Worm (Caenorhabditis elegans): ENCODE data around the gene nlt-1.

nlt-1 gene

ce11 chrII:9976405-9976804, 24.5 kb downstream of the nlt-1 start, which contains the start of gene R53.8:
R53.8 (plus strand) TSS chrII:9976705.
- no peak for TF ChIP-seq ztf-18 (tag; optimal IDR thresholded peaks at IDR 0.05)
- TF ChIP-seq zim-3 (tag; optimal IDR thresholded peaks at IDR 0.05), result no peak
- no peak for TF ChIP-seq B0035.1 (tag; optimal IDR thresholded peaks at IDR 0.05)
- TF ChIP-seq ccch-3 (GFP tag; optimal IDR thresholded peaks at IDR 0.05), result no peak
- no peak for TF ChIP-seq ztf-26 (tag; optimal IDR thresholded peaks at IDR 0.05)
- no peak for TF ChIP-seq madf-10 (tag; optimal IDR thresholded peaks at IDR 0.05)
- no peak for TF ChIP-seq K12H6.12 (tag; optimal IDR thresholded peaks at IDR 0.05)
- no peak for TF ChIP-seq unc-130 (GFP tag; optimal IDR thresholded peaks at IDR 0.05)

ce11 chrII:9974967-9975366, 26.0 kb downstream of the nlt-1 start, which contains the start of gene aakg-5:
aakg-5 (minus strand) TSS chrII:9975125.
- peak in 1 of 2 experiments; percentile 28 for TF ChIP-seq let-607 (tag; optimal IDR thresholded peaks at IDR 0.05)
- TF ChIP-seq lin-35 (GFP tag; optimal IDR thresholded peaks at IDR 0.05), result peak in 1 of 3 experiments; percentile 32
- TF ChIP-seq sea-2 (GFP tag; IDR thresholded peaks at IDR 0.05), result no peak
- no peak for TF ChIP-seq hsf-1 (GFP tag; IDR thresholded peaks at IDR 0.05)
- no peak for TF ChIP-seq mcd-1 (GFP tag; IDR thresholded peaks at IDR 0.05)
- peak; percentile 29 for TF ChIP-seq ceh-27 (GFP tag; optimal IDR thresholded peaks at IDR 0.05)
- peak; percentile 42; the same call in 1 of the 2 replicates for TF ChIP-seq cebp-1 (GFP tag; IDR thresholded peaks at IDR 0.05)
- no peak for TF ChIP-seq cebp-1 (tag; optimal IDR thresholded peaks at IDR 0.05)
- TF ChIP-seq fkh-3 (tag; optimal IDR thresholded peaks at IDR 0.05), result no peak
- peak; percentile 35 for TF ChIP-seq tbp1 (GFP tag; optimal IDR thresholded peaks at IDR 0.05)
- 0 out of 2 replicates have a peak, but pooled peaks have one; percentile 16 for TF ChIP-seq egrh-3 (GFP tag; IDR thresholded peaks at IDR 0.05)
- no peak for TF ChIP-seq snpc-4 (GFP tag; optimal IDR thresholded peaks at IDR 0.05)
- TF ChIP-seq snpc-4 (tag; optimal IDR thresholded peaks at IDR 0.05), result peak in 1 of 4 experiments; percentile 64
- TF ChIP-seq lir-1 (GFP tag; conservative IDR thresholded peaks at IDR 0.05), result no peak
- TF ChIP-seq nhr-80 (tag; optimal IDR thresholded peaks at IDR 0.05), result peak; percentile 84
- TF ChIP-seq ekl-4 (GFP tag; IDR thresholded peaks at IDR 0.05), result peak; percentile 44; the same call in 1 of the 2 replicates
- TF ChIP-seq pbrm-1 (GFP tag; IDR thresholded peaks at IDR 0.05), result no peak
- no peak for TF ChIP-seq mel-28 (tag; optimal IDR thresholded peaks at IDR 0.05; ENCODE audit: borderline replicate concordance)
- no peak for TF ChIP-seq ets-4 (GFP tag; optimal IDR thresholded peaks at IDR 0.05)
- peak; percentile 22 for TF ChIP-seq madf-10 (tag; optimal IDR thresholded peaks at IDR 0.05)
- TF ChIP-seq nhr-90 (tag; optimal IDR thresholded peaks at IDR 0.05), result no peak
- TF ChIP-seq dox-1 (GFP tag; IDR thresholded peaks at IDR 0.05), result peak; percentile 70
- 0 out of 2 replicates have a peak, but pooled peaks have one; percentile 6 for TF ChIP-seq egl-18 (GFP tag; IDR thresholded peaks at IDR 0.05)
- TF ChIP-seq nfyb-1 (GFP tag; IDR thresholded peaks at IDR 0.05), result 0 out of 2 replicates have a peak, but pooled peaks have one; percentile 35
- no peak for TF ChIP-seq F39B2.1 (GFP tag; IDR thresholded peaks at IDR 0.05)
- no peak for TF ChIP-seq F37B4.10 (GFP tag; IDR thresholded peaks at IDR 0.05)
- no peak for TF ChIP-seq C06A6.2 (GFP tag; conservative IDR thresholded peaks at IDR 0.05)
- peak; percentile 62 for TF ChIP-seq K12H6.12 (tag; optimal IDR thresholded peaks at IDR 0.05)
- TF ChIP-seq gei-17 (GFP tag; optimal IDR thresholded peaks at IDR 0.05), result peak; percentile 24
- peak; percentile 78 for TF ChIP-seq pha-4 (tag; optimal IDR thresholded peaks at IDR 0.05)
- peak; percentile 28; the same call in 1 of the 2 replicates for TF ChIP-seq attf-3 (GFP tag; conservative IDR thresholded peaks at IDR 0.05)
- no peak for TF ChIP-seq ccch-3 (GFP tag; optimal IDR thresholded peaks at IDR 0.05)
- peak; percentile 16 for TF ChIP-seq lin-54 (GFP tag; optimal IDR thresholded peaks at IDR 0.05)
- TF ChIP-seq hmg-1.2 (GFP tag; IDR thresholded peaks at IDR 0.05), result peak; percentile 91
- no peak for TF ChIP-seq B0019.2 (GFP tag; conservative IDR thresholded peaks at IDR 0.05)
- TF ChIP-seq lin-40 (tag; optimal IDR thresholded peaks at IDR 0.05), result peak; percentile 77
- peak; percentile 42 for TF ChIP-seq attf-5 (GFP tag; optimal IDR thresholded peaks at IDR 0.05)
